Worm (Caenorhabditis elegans) whole organism, late embryonic: Measurements from ENCODE around the gene pyt-1.

Experiments
- ama-1 ChIP-seq: fragments of 150-350 bp; optimal IDR thresholded peaks from 2 replicates; lab custom pipeline; 2014
- ceh-34 ChIP-seq: sonication (generic microtip); optimal IDR thresholded peaks from 2 replicates; lab custom pipeline; 2016; ENCODE audit warnings: mild to moderate bottlenecking, missing genetic modification characterization, missing compliant biosample characterization
- elt-2 ChIP-seq: sonication (generic microtip); optimal IDR thresholded peaks from 2 replicates; lab custom pipeline; 2016; ENCODE audit warnings: missing genetic modification reagents, missing genetic modification characterization, missing compliant biosample characterization
- gmeb-2 ChIP-seq: sonication (generic microtip); optimal IDR thresholded peaks from 2 replicates; lab custom pipeline; 2016; ENCODE audit warnings: missing genetic modification characterization, inconsistent platforms, missing compliant biosample characterization
- nhr-11 ChIP-seq: fragments of 150-350 bp; optimal IDR thresholded peaks from 2 replicates; lab custom pipeline; 2014; ENCODE audit warnings: missing biosample characterization, missing genetic modification characterization
- nhr-232 ChIP-seq: sonication (generic microtip); optimal IDR thresholded peaks from 2 replicates; lab custom pipeline; 2016; ENCODE audit warnings: missing genetic modification characterization, missing compliant biosample characterization
- pag-3 ChIP-seq: sonication (generic microtip); optimal IDR thresholded peaks from 2 replicates; lab custom pipeline; 2016; ENCODE audit warnings: missing compliant biosample characterization, missing genetic modification characterization, borderline replicate concordance
- pha-2 ChIP-seq: sonication (generic microtip); optimal IDR thresholded peaks from 2 replicates; lab custom pipeline; 2017; ENCODE audit warnings: mild to moderate bottlenecking, missing genetic modification characterization, missing compliant biosample characterization
- pqm-1 ChIP-seq: sonication (generic microtip); optimal IDR thresholded peaks from 2 replicates; lab custom pipeline; 2016; ENCODE audit warnings: missing genetic modification characterization, missing compliant biosample characterization
- rnt-1 ChIP-seq: sonication (generic microtip); optimal IDR thresholded peaks from 2 replicates; lab custom pipeline; 2016; ENCODE audit warnings: missing genetic modification characterization, missing compliant biosample characterization
- ttx-3 ChIP-seq: sonication (generic microtip); optimal IDR thresholded peaks from 2 replicates; lab custom pipeline; 2016; ENCODE audit warnings: missing genetic modification reagents, missing genetic modification characterization, missing compliant biosample characterization
- unc-42 ChIP-seq: sonication (generic microtip); optimal IDR thresholded peaks from 2 replicates; lab custom pipeline; 2016; ENCODE audit warnings: missing genotype, missing genetic modification characterization, missing compliant biosample characterization

DNA sequence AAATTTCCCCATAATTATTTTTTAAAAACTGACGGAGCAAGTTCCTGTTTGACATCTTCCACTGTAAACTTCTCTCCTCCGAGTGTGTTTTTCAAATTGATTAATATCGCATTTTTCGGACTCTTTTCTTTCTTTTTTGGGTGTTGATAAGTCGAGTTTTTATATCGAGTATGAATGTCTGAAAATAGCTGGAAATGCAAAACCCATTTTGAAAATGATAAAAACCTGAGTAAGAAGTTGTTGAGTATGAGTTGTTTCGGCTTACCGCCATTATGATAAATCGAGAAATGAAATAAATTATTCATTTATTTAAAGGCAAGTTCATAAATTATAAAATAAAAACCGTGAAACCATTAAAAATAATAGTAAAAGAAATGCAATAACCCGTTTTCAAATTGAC, 43.4 kb downstream of the pyt-1 start, which contains the start of gene ZK856.18:
- no peak for TF ChIP-seq ama-1
- TF ChIP-seq pqm-1 (tag; lab: Kevin White, UChicago) = no peak
- TF ChIP-seq ttx-3 = no peak
- TF ChIP-seq ceh-34 (tag; lab: Kevin White, UChicago) = no peak
- no peak for TF ChIP-seq nhr-232
- no peak for TF ChIP-seq nhr-11
- TF ChIP-seq pag-3 (tag; lab: Kevin White, UChicago) = no peak
- no peak for TF ChIP-seq elt-2 (tag; lab: Kevin White, UChicago)
- TF ChIP-seq unc-42 (tag; lab: Kevin White, UChicago) = no peak
- TF ChIP-seq rnt-1 (tag; lab: Kevin White, UChicago) = no peak
- no peak for TF ChIP-seq pha-2
- TF ChIP-seq gmeb-2 (tag; lab: Kevin White, UChicago) = no peak
